Fruit fly (Drosophila melanogaster) whole organism, embryonic: Measurements from ENCODE around the gene Crg-1.

Experiments used
- Antp ChIP-seq: fragments of 200-800 bp; sonication (Bioruptor generic); optimal IDR thresholded peaks from 3 replicates; lab custom pipeline; 2016; ENCODE audit warnings: missing biosample characterization, missing genetic modification characterization
- Atf6 ChIP-seq: fragments of 200-800 bp; sonication (Bioruptor generic); IDR thresholded peaks from 2 replicates; pipeline ENCODE4 v1.3.6; 2022; ENCODE audit warnings: missing biosample characterization, missing genetic modification characterization
- CG10209 ChIP-seq: fragments of 200-800 bp; sonication (Bioruptor generic); optimal IDR thresholded peaks from 3 replicates; lab custom pipeline; 2017; ENCODE audit warnings: missing biosample characterization, mild to moderate bottlenecking, missing genetic modification characterization, missing genetic modification reagents
- CG10321 ChIP-seq: fragments of 200-800 bp; sonication (Bioruptor generic); IDR thresholded peaks from 2 replicates; pipeline ENCODE4 v1.3.6; 2022; ENCODE audit warnings: missing biosample characterization, missing genetic modification characterization
- CG10462 ChIP-seq: fragments of 200-800 bp; sonication (Bioruptor generic); optimal IDR thresholded peaks from 2 replicates; lab custom pipeline; 2016; ENCODE audit warnings: missing biosample characterization, missing genetic modification characterization
- CG11695 ChIP-seq: fragments of 200-800 bp; sonication (Bioruptor generic); IDR thresholded peaks from 3 replicates; pipeline ENCODE4 v1.3.6; 2022; ENCODE audit warnings: missing biosample characterization, missing genetic modification characterization
- CG12236 ChIP-seq: fragments of 200-800 bp; sonication (Bioruptor generic); optimal IDR thresholded peaks from 2 replicates; lab custom pipeline; 2016; ENCODE audit warnings: missing biosample characterization, missing genetic modification characterization
- CG12659 ChIP-seq: fragments of 200-800 bp; sonication (Bioruptor generic); optimal IDR thresholded peaks from 3 replicates; lab custom pipeline; 2017; ENCODE audit warnings: mild to moderate bottlenecking, missing biosample characterization, missing genetic modification reagents, missing genetic modification characterization
- CG12769 ChIP-seq: fragments of 200-800 bp; sonication (Bioruptor generic); optimal IDR thresholded peaks from 2 replicates; lab custom pipeline; 2019; ENCODE audit warnings: missing biosample characterization, mild to moderate bottlenecking, missing genetic modification characterization, moderate library complexity
- CG13296 ChIP-seq: fragments of 200-800 bp; sonication (Bioruptor generic); optimal IDR thresholded peaks from 3 replicates; lab custom pipeline; 2018; ENCODE audit warnings: missing biosample characterization, mild to moderate bottlenecking, missing genetic modification characterization
- CG1832 ChIP-seq: fragments of 200-800 bp; sonication (Bioruptor generic); optimal IDR thresholded peaks from 2 replicates; lab custom pipeline; 2017; ENCODE audit warnings: missing biosample characterization, mild to moderate bottlenecking, missing genetic modification characterization, inconsistent platforms
- CG2712 ChIP-seq: fragments of 200-800 bp; optimal IDR thresholded peaks from 3 replicates; lab custom pipeline; 2019; ENCODE audit warnings: missing biosample characterization, mild to moderate bottlenecking, missing genetic modification characterization, moderate library complexity
- CG42726 ChIP-seq: fragments of 200-800 bp; sonication (Bioruptor generic); IDR thresholded peaks from 2 replicates; pipeline ENCODE4 v1.3.6; 2022; ENCODE audit warnings: missing biosample characterization, missing genetic modification characterization; ENCODE audit not compliant: partially characterized antibody
- CG7372 ChIP-seq: fragments of 200-800 bp; sonication (Bioruptor generic); IDR thresholded peaks from 2 replicates; pipeline ENCODE4 v1.3.6; 2022; ENCODE audit warnings: missing biosample characterization, missing genetic modification characterization
- CG7786 ChIP-seq: fragments of 200-800 bp; sonication (Bioruptor generic); optimal IDR thresholded peaks from 2 replicates; lab custom pipeline; 2016; ENCODE audit warnings: missing biosample characterization, missing genetic modification characterization
- CG7987 ChIP-seq: fragments of 200-800 bp; sonication (Bioruptor generic); optimal IDR thresholded peaks from 2 replicates; lab custom pipeline; 2018; ENCODE audit warnings: missing biosample characterization, mild to moderate bottlenecking, missing genetic modification characterization, moderate library complexity
- CG8290 ChIP-seq, 3 experiments: fragments of 200-800 bp; sonication (Bioruptor generic); optimal IDR thresholded peaks; 2 replicates each; lab custom pipeline; 2016 to 2019; ENCODE audit warnings: missing biosample characterization in 3 of 3, missing genetic modification characterization in 3 of 3, mild to moderate bottlenecking in 2 of 3, moderate library complexity in 1 of 3
- CG9609 ChIP-seq: fragments of 200-800 bp; sonication (Bioruptor generic); optimal IDR thresholded peaks from 3 replicates; lab custom pipeline; 2016; ENCODE audit warnings: missing biosample characterization, missing genetic modification characterization
- CHES-1-like ChIP-seq: fragments of 200-800 bp; sonication (Bioruptor generic); optimal IDR thresholded peaks from 2 replicates; lab custom pipeline; 2016; ENCODE audit warnings: missing biosample characterization, missing genetic modification characterization
- CoRest ChIP-seq: fragments of 200-800 bp; sonication (Bioruptor generic); optimal IDR thresholded peaks from 3 replicates; lab custom pipeline; 2018; ENCODE audit warnings: missing biosample characterization, mild to moderate bottlenecking, missing genetic modification characterization, moderate library complexity
- Dad ChIP-seq: fragments of 200-800 bp; sonication (Bioruptor generic); optimal IDR thresholded peaks from 3 replicates; lab custom pipeline; 2016; ENCODE audit warnings: missing biosample characterization, missing genetic modification characterization
- H15 ChIP-seq: fragments of 200-800 bp; sonication (Bioruptor generic); IDR thresholded peaks from 3 replicates; pipeline ENCODE4 v1.3.6; 2022; ENCODE audit warnings: missing biosample characterization, missing genetic modification characterization
- HHEX ChIP-seq: fragments of 200-800 bp; sonication (Bioruptor generic); optimal IDR thresholded peaks from 3 replicates; lab custom pipeline; 2017; ENCODE audit warnings: missing biosample characterization, mild to moderate bottlenecking, missing genetic modification characterization, missing genetic modification reagents
- HLH4C ChIP-seq: fragments of 200-800 bp; sonication (Bioruptor generic); IDR thresholded peaks from 3 replicates; pipeline ENCODE4 v1.3.6; 2022; ENCODE audit warnings: missing biosample characterization, missing genetic modification characterization; ENCODE audit not compliant: partially characterized antibody
- HmgZ ChIP-seq: fragments of 200-800 bp; sonication (Bioruptor generic); optimal IDR thresholded peaks from 2 replicates; lab custom pipeline; 2018; ENCODE audit warnings: missing biosample characterization, mild to moderate bottlenecking, missing genetic modification characterization
- MESR4 ChIP-seq: fragments of 200-800 bp; sonication (Bioruptor generic); optimal IDR thresholded peaks from 2 replicates; lab custom pipeline; 2018; ENCODE audit warnings: missing biosample characterization, mild to moderate bottlenecking, missing genetic modification characterization, moderate library complexity
- Neu2 ChIP-seq: fragments of 200-800 bp; sonication (Bioruptor generic); optimal IDR thresholded peaks from 3 replicates; lab custom pipeline; 2016; ENCODE audit warnings: missing biosample characterization, missing genetic modification characterization, borderline replicate concordance
- Opbp ChIP-seq: fragments of 200-800 bp; sonication (Bioruptor generic); IDR thresholded peaks from 3 replicates; pipeline ENCODE4 v1.3.6; 2022; ENCODE audit warnings: missing biosample characterization, missing genetic modification characterization; ENCODE audit not compliant: partially characterized antibody
- al ChIP-seq: fragments of 200-800 bp; sonication (Bioruptor generic); IDR thresholded peaks from 2 replicates; pipeline ENCODE4 v1.3.6; 2022; ENCODE audit warnings: missing biosample characterization, missing genetic modification characterization
- btn ChIP-seq: fragments of 200-800 bp; sonication (Bioruptor generic); optimal IDR thresholded peaks from 2 replicates; lab custom pipeline; 2016; ENCODE audit warnings: missing biosample characterization, missing genetic modification characterization
- caup ChIP-seq: fragments of 200-800 bp; sonication (Bioruptor generic); optimal IDR thresholded peaks from 3 replicates; lab custom pipeline; 2017; ENCODE audit warnings: missing biosample characterization, mild to moderate bottlenecking, missing genetic modification characterization, moderate library complexity; ENCODE audit not compliant: severe bottlenecking
- chm ChIP-seq: fragments of 200-800 bp; sonication (Bioruptor generic); IDR thresholded peaks from 2 replicates; pipeline ENCODE4 v1.3.6; 2022; ENCODE audit warnings: missing biosample characterization, missing genetic modification characterization
- dpn ChIP-seq, 2 experiments: fragments of 200-800 bp; sonication (Bioruptor generic); optimal IDR thresholded peaks; 3 replicates each; lab custom pipeline; 2016; ENCODE audit warnings: missing biosample characterization in 2 of 2, missing genetic modification characterization in 2 of 2
- gem ChIP-seq: fragments of 200-800 bp; sonication (Bioruptor generic); optimal IDR thresholded peaks from 2 replicates; lab custom pipeline; 2019; ENCODE audit warnings: missing biosample characterization, mild to moderate bottlenecking, missing genetic modification characterization, moderate library complexity
- gfzf ChIP-seq: fragments of 200-800 bp; sonication (Bioruptor generic); optimal IDR thresholded peaks from 2 replicates; lab custom pipeline; 2016; ENCODE audit warnings: missing biosample characterization, mild to moderate bottlenecking, missing genetic modification characterization, moderate library complexity
- gsb-n ChIP-seq: fragments of 200-800 bp; sonication (Bioruptor generic); optimal IDR thresholded peaks from 3 replicates; lab custom pipeline; 2018; ENCODE audit warnings: missing biosample characterization, mild to moderate bottlenecking, missing genetic modification characterization
- hbn ChIP-seq: fragments of 200-800 bp; sonication (Bioruptor generic); IDR thresholded peaks from 2 replicates; pipeline ENCODE4 v1.3.6; 2022; ENCODE audit warnings: missing biosample characterization, missing genetic modification characterization; ENCODE audit not compliant: partially characterized antibody
- lbe ChIP-seq: fragments of 200-800 bp; sonication (Bioruptor generic); optimal IDR thresholded peaks from 2 replicates; lab custom pipeline; 2016; ENCODE audit warnings: missing biosample characterization, mild to moderate bottlenecking, missing genetic modification characterization
- lola ChIP-seq, 3 experiments: fragments of >200 bp in 2 of 3; fragments of 200-800 bp in 1 of 3; sonication (Bioruptor generic) in 1 of 3; optimal IDR thresholded peaks; 2 replicates each; lab custom pipeline; 2017 to 2019; ENCODE audit warnings: missing biosample characterization in 3 of 3, missing genetic modification characterization in 3 of 3, mild to moderate bottlenecking in 1 of 3, moderate library complexity in 1 of 3
- pum ChIP-seq: fragments of 200-800 bp; sonication (Bioruptor generic); optimal IDR thresholded peaks from 2 replicates; lab custom pipeline; 2016; ENCODE audit warnings: missing biosample characterization, missing genetic modification characterization
- row ChIP-seq: fragments of 200-800 bp; sonication (Bioruptor generic); IDR thresholded peaks from 3 replicates; pipeline ENCODE4 v1.3.6; 2022; ENCODE audit warnings: missing biosample characterization, missing genetic modification characterization
- seq ChIP-seq: fragments of 200-800 bp; sonication (Bioruptor generic); IDR thresholded peaks from 2 replicates; pipeline ENCODE4 v1.3.6; 2022; ENCODE audit warnings: missing biosample characterization, missing genetic modification characterization
- stc ChIP-seq: fragments of 200-800 bp; sonication (Bioruptor generic); IDR thresholded peaks from 2 replicates; pipeline ENCODE4 v1.3.6; 2022; ENCODE audit warnings: missing biosample characterization, missing genetic modification characterization
- stwl ChIP-seq: fragments of 200-800 bp; sonication (Bioruptor generic); optimal IDR thresholded peaks from 3 replicates; lab custom pipeline; 2018; ENCODE audit warnings: missing biosample characterization, mild to moderate bottlenecking, missing genetic modification characterization, moderate library complexity
- sug ChIP-seq: fragments of 200-800 bp; optimal IDR thresholded peaks from 2 replicates; lab custom pipeline; 2019; ENCODE audit warnings: missing biosample characterization, mild to moderate bottlenecking, missing genetic modification characterization, moderate library complexity
- tin ChIP-seq: fragments of 200-800 bp; sonication (Bioruptor generic); optimal IDR thresholded peaks from 3 replicates; lab custom pipeline; 2016; ENCODE audit warnings: missing biosample characterization, missing genetic modification characterization
- z ChIP-seq: fragments of 200-800 bp; sonication (Bioruptor generic); IDR thresholded peaks from 3 replicates; pipeline ENCODE4 v1.3.6; 2022; ENCODE audit warnings: missing biosample characterization, missing genetic modification characterization
- zen ChIP-seq: fragments of 200-800 bp; sonication (Bioruptor generic); optimal IDR thresholded peaks from 3 replicates; lab custom pipeline; 2018; ENCODE audit warnings: missing biosample characterization, mild to moderate bottlenecking, missing genetic modification characterization, moderate library complexity

Gene Crg-1

dm6 chrX:3780884-3781283 is 12.1 kb upstream of the Crg-1 start:
- peak; percentile 50 for TF ChIP-seq lbe
- TF ChIP-seq Neu2, result no peak
- TF ChIP-seq stc (GFP tag; lab: Robert Waterston, UW), result peak; percentile 22; the same call in 1 of the 2 replicates
- peak; percentile 59 for TF ChIP-seq CG12659 (GFP tag; lab: Kevin White, UChicago)
- TF ChIP-seq Atf6, result 0 out of 2 replicates have a peak, but pooled peaks have one; percentile 20
- TF ChIP-seq al (GFP tag; lab: Robert Waterston, UW), result no peak
- peak; percentile 39 for TF ChIP-seq hbn (GFP tag; lab: Robert Waterston, UW)
- peak; percentile 17 for TF ChIP-seq gfzf (GFP tag; lab: Kevin White, UChicago)
- TF ChIP-seq z, result no peak
- TF ChIP-seq pum (GFP tag; lab: Kevin White, UChicago), result no peak
- peak; percentile 5 for TF ChIP-seq Antp
- no peak for TF ChIP-seq CG10462 (GFP tag; lab: Kevin White, UChicago)
- TF ChIP-seq Dad (GFP tag; lab: Kevin White, UChicago), result peak; percentile 10
- TF ChIP-seq Opbp, result peak; percentile 75; the same call in 2 of the 3 replicates
- TF ChIP-seq CG7372 (GFP tag; lab: Robert Waterston, UW), result no peak
- peak; percentile 93 for TF ChIP-seq CG10321 (GFP tag; lab: Robert Waterston, UW)
- peak; percentile 27 for TF ChIP-seq CG13296 (GFP tag; lab: Kevin White, UChicago)
- TF ChIP-seq CG9609, result no peak
- no peak for TF ChIP-seq CoRest
- TF ChIP-seq CG7987 (GFP tag; lab: Kevin White, UChicago), result peak; percentile 38
- TF ChIP-seq seq, result no peak
- peak; percentile 64 for TF ChIP-seq HmgZ (tag; lab: Kevin White, UChicago)
- TF ChIP-seq tin (GFP tag; lab: Kevin White, UChicago), result peak; percentile 2
- no peak for TF ChIP-seq H15 (GFP tag; lab: Robert Waterston, UW)
- peak; percentile 36 for TF ChIP-seq HHEX (GFP tag; lab: Kevin White, UChicago)
- peak; percentile 17; the same call in 1 of the 3 replicates for TF ChIP-seq row (GFP tag; lab: Robert Waterston, UW)
- peak; percentile 25 for TF ChIP-seq sug (tag; lab: Kevin White, UChicago)
- no peak for TF ChIP-seq CG12236
- TF ChIP-seq CG10209 (GFP tag; lab: Kevin White, UChicago), result no peak
- TF ChIP-seq CG42726 (GFP tag; lab: Robert Waterston, UW), result 0 out of 2 replicates have a peak, but pooled peaks have one; percentile 8
- TF ChIP-seq CHES-1-like (GFP tag; lab: Kevin White, UChicago), result peak; percentile 8
- TF ChIP-seq CG7786 (GFP tag; lab: Kevin White, UChicago), result no peak
- TF ChIP-seq zen (tag; lab: Kevin White, UChicago), result peak; percentile 11
- no peak for TF ChIP-seq lola (GFP tag; optimal IDR thresholded peaks at IDR 0.05; lab: Kevin White, UChicago)
- peak in 1 of 2 experiments; percentile 23 for TF ChIP-seq dpn (GFP tag; optimal IDR thresholded peaks at IDR 0.05; lab: Kevin White, UChicago)
- TF ChIP-seq CG11695 (GFP tag; lab: Robert Waterston, UW), result no peak
- TF ChIP-seq HLH4C (GFP tag; lab: Robert Waterston, UW), result peak; percentile 38; the same call in 1 of the 3 replicates
- peak; percentile 98 for TF ChIP-seq stwl (tag; lab: Kevin White, UChicago)
- no peak for TF ChIP-seq btn (GFP tag; lab: Kevin White, UChicago)
- peak; percentile 2 for TF ChIP-seq gsb-n (tag; lab: Kevin White, UChicago)
- peak; percentile 27 for TF ChIP-seq CG2712 (tag; lab: Kevin White, UChicago)
- TF ChIP-seq CG12769 (tag; lab: Kevin White, UChicago), result no peak
- no peak for TF ChIP-seq CG8290 (GFP tag; optimal IDR thresholded peaks at IDR 0.05; lab: Kevin White, UChicago)
- TF ChIP-seq CG8290 (tag; optimal IDR thresholded peaks at IDR 0.05; lab: Kevin White, UChicago), result peak in 1 of 2 experiments; percentile 67
- peak; percentile 21 for TF ChIP-seq caup
- TF ChIP-seq gem, result no peak
- TF ChIP-seq chm, result peak; percentile 45; the same call in 1 of the 2 replicates
- TF ChIP-seq MESR4 (GFP tag; lab: Kevin White, UChicago), result peak; percentile 22
- peak; percentile 93 for TF ChIP-seq CG1832 (GFP tag; lab: Kevin White, UChicago)
